Worm (Caenorhabditis elegans) whole organism, L4 larva: Measurements from ENCODE around the gene srw-67.

ENCODE experiments used
- ces-1 ChIP-seq: fragments of 150-350 bp; sonication (generic microtip); optimal IDR thresholded peaks from 4 replicates; lab custom pipeline; 2014; ENCODE audit warnings: missing biosample characterization, missing genetic modification reagents, missing genetic modification characterization
- fkh-10 ChIP-seq: fragments of 150-350 bp; optimal IDR thresholded peaks from 2 replicates; lab custom pipeline; 2014; ENCODE audit warnings: missing biosample characterization, missing genetic modification reagents, missing genetic modification characterization
- nhr-10 ChIP-seq: fragments of 150-350 bp; optimal IDR thresholded peaks from 2 replicates; lab custom pipeline; 2014; ENCODE audit warnings: missing biosample characterization, missing genetic modification characterization
- snpc-4 ChIP-seq: fragments of 150-350 bp; optimal IDR thresholded peaks from 2 replicates; lab custom pipeline; 2014; ENCODE audit warnings: missing biosample characterization, missing genetic modification characterization
- unc-62 ChIP-seq, 3 experiments: fragments of 150-350 bp in 1 of 3; sonication (generic microtip); optimal IDR thresholded peaks in 2 of 3; peaks in 1 of 3; 1 replicate in 1 of 3; 2 replicates in 2 of 3; lab custom pipeline; 2014 to 2017; ENCODE audit warnings: missing biosample characterization in 3 of 3, missing genetic modification characterization in 3 of 3, missing genetic modification reagents in 3 of 3, missing genotype in 1 of 3

DNA sequence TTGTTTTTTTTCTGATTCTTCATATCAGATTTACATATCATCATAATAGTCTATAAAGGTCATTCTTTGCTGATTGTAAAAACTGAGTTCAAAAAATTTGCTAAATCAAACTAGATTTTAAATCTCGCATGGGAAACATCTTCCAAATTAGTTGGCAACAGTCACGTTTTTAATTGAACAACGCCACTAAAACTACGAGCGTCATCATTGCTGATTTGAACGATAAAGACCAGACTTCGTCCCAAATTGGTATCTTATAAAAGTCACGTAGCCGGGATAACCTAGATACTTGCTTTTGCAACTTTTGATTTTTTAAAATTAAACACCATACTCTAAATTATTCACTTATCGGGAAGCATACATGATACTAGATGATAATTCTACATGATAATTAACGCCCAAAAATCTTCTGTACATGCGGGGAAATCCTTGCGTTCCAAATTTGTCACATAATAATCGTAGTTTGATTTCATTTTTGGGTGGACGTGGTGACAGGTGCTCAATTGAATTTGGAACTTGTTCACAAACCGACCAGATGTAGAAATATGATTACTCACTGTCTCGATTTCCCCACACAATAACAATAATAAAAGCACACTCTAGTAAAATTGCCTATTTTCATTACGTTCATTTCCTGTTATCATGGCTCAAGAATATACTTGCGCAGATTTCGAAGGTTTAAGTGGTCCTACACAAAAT, at the start of gene srw-67:
- TF ChIP-seq nhr-10 (tag; lab: Kevin White, UChicago) (no peak), fkh-10 (GFP tag; lab: Kevin White, UChicago) (no peak), ces-1 (GFP tag; lab: Kevin White, UChicago) (no peak), unc-62 (GFP tag; optimal IDR thresholded peaks at IDR 0.05 in 1 of 2; lab: Kevin White, UChicago) (peak in 1 of 2 experiments; percentile 90), unc-62 (tag; optimal IDR thresholded peaks at IDR 0.05; lab: Kevin White, UChicago) (no peak), snpc-4 (tag; lab: Kevin White, UChicago) (no peak)
